Worm (Caenorhabditis elegans) whole organism, young adult: Measurements from ENCODE around the gene msp-152.

Experiments
- B0035.1 ChIP-seq: sonication (generic microtip); optimal IDR thresholded peaks from 2 replicates; lab custom pipeline; 2016; ENCODE audit warnings: missing genetic modification characterization, mild to moderate bottlenecking, missing compliant biosample characterization, missing genotype, missing genetic modification reagents
- C17E4.6 ChIP-seq: fragments of 200-800 bp; sonication (Bioruptor generic); IDR thresholded peaks from 2 replicates; pipeline ENCODE4 v1.3.6; 2022; ENCODE audit warnings: missing genetic modification reagents, missing genetic modification characterization, missing compliant biosample characterization
- F10E7.11 ChIP-seq: sonication (generic microtip); optimal IDR thresholded peaks from 2 replicates; lab custom pipeline; 2017; ENCODE audit warnings: mild to moderate bottlenecking, missing genetic modification characterization, moderate library complexity, missing compliant biosample characterization
- F33H1.4 ChIP-seq: fragments of 200-800 bp; sonication (Bioruptor generic); IDR thresholded peaks from 2 replicates; pipeline ENCODE4 v1.3.6; 2022; ENCODE audit warnings: missing genetic modification reagents, missing genetic modification characterization, missing compliant biosample characterization
- F39B2.1 ChIP-seq: fragments of 200-800 bp; sonication (Bioruptor generic); IDR thresholded peaks from 2 replicates; pipeline ENCODE4 v1.3.6; 2022; ENCODE audit warnings: missing genetic modification reagents, missing genetic modification characterization, missing compliant biosample characterization
- F57C9.4 ChIP-seq: sonication (generic microtip); optimal IDR thresholded peaks from 2 replicates; lab custom pipeline; 2017; ENCODE audit warnings: mild to moderate bottlenecking, missing genetic modification characterization, missing compliant biosample characterization
- K12H6.12 ChIP-seq: fragments of 200-800 bp; sonication (Bioruptor generic); optimal IDR thresholded peaks from 2 replicates; lab custom pipeline; 2018; ENCODE audit warnings: mild to moderate bottlenecking, missing genetic modification characterization, missing compliant biosample characterization
- Y53F4B.3 ChIP-seq: fragments of 200-800 bp; sonication (Bioruptor generic); IDR thresholded peaks from 2 replicates; pipeline ENCODE4 v1.3.6; 2022; ENCODE audit warnings: missing genetic modification reagents, missing genetic modification characterization, missing compliant biosample characterization
- Y79H2A.3 ChIP-seq: fragments of 200-800 bp; sonication (Bioruptor generic); conservative IDR thresholded peaks from 2 replicates; pipeline ENCODE4 v1.3.6; 2022; ENCODE audit warnings: missing genetic modification reagents, missing genetic modification characterization, missing compliant biosample characterization
- Y95B8A.8 ChIP-seq: fragments of 200-800 bp; sonication (Bioruptor generic); IDR thresholded peaks from 2 replicates; pipeline ENCODE4 v1.3.6; 2022; ENCODE audit warnings: missing genetic modification reagents, missing genetic modification characterization, missing compliant biosample characterization
- ZK185.1 ChIP-seq: sonication (generic microtip); optimal IDR thresholded peaks from 2 replicates; lab custom pipeline; 2016; ENCODE audit warnings: mild to moderate bottlenecking, missing genetic modification characterization, missing compliant biosample characterization; ENCODE audit not compliant: poor library complexity, severe bottlenecking
- atf-7 ChIP-seq: sonication (generic microtip); optimal IDR thresholded peaks from 2 replicates; lab custom pipeline; 2017; ENCODE audit warnings: mild to moderate bottlenecking, missing genetic modification characterization, missing compliant biosample characterization
- ceh-27 ChIP-seq: fragments of 200-800 bp; sonication (Bioruptor generic); optimal IDR thresholded peaks from 2 replicates; lab custom pipeline; 2018; ENCODE audit warnings: mild to moderate bottlenecking, missing genetic modification characterization, moderate library complexity, missing compliant biosample characterization
- ceh-91 ChIP-seq: fragments of 200-800 bp; sonication (Bioruptor generic); IDR thresholded peaks from 2 replicates; pipeline ENCODE4 v1.3.6; 2022; ENCODE audit warnings: missing genetic modification reagents, missing genetic modification characterization, missing compliant biosample characterization
- dpff-1 ChIP-seq: sonication (generic microtip); optimal IDR thresholded peaks from 2 replicates; lab custom pipeline; 2017; ENCODE audit warnings: mild to moderate bottlenecking, missing genetic modification characterization, missing compliant biosample characterization
- dpl-1 ChIP-seq: fragments of 150-350 bp; optimal IDR thresholded peaks from 2 replicates; lab custom pipeline; 2014; ENCODE audit warnings: missing biosample characterization, missing genetic modification reagents, missing genetic modification characterization
- ets-4 ChIP-seq: fragments of 200-800 bp; sonication (Bioruptor generic); optimal IDR thresholded peaks from 2 replicates; lab custom pipeline; 2018; ENCODE audit warnings: mild to moderate bottlenecking, missing genetic modification characterization, missing compliant biosample characterization
- fkh-3 ChIP-seq: sonication (generic microtip); optimal IDR thresholded peaks from 2 replicates; lab custom pipeline; 2016; ENCODE audit warnings: mild to moderate bottlenecking, missing genetic modification characterization, missing compliant biosample characterization
- hrde-1 ChIP-seq: sonication (generic microtip); optimal IDR thresholded peaks from 2 replicates; lab custom pipeline; 2016; ENCODE audit warnings: missing genetic modification characterization, mild to moderate bottlenecking, missing compliant biosample characterization, moderate library complexity, missing genotype, missing genetic modification reagents, borderline replicate concordance
- hsf-1 ChIP-seq: fragments of 200-800 bp; sonication (Bioruptor generic); IDR thresholded peaks from 2 replicates; pipeline ENCODE4 v1.3.6; 2022; ENCODE audit warnings: missing genetic modification reagents, missing genetic modification characterization, missing compliant biosample characterization
- let-607 ChIP-seq, 2 experiments: fragments of 200-800 bp in 1 of 2; sonication (Bioruptor generic) in 1 of 2; sonication (generic microtip) in 1 of 2; optimal IDR thresholded peaks; 2 replicates each; lab custom pipeline; 2016 to 2018; ENCODE audit warnings: mild to moderate bottlenecking in 2 of 2, missing compliant biosample characterization in 2 of 2, missing genetic modification characterization in 2 of 2, moderate library complexity in 2 of 2, missing genotype in 1 of 2
- lin-35 ChIP-seq, 3 experiments: fragments of 150-350 bp in 2 of 3; sonication (generic microtip) in 1 of 3; optimal IDR thresholded peaks; 2 replicates each; lab custom pipeline; 2014 to 2018; ENCODE audit warnings: missing biosample characterization in 3 of 3, missing genetic modification characterization in 3 of 3, missing genetic modification reagents in 3 of 3
- lsy-27 ChIP-seq: sonication (generic microtip); optimal IDR thresholded peaks from 2 replicates; lab custom pipeline; 2017; ENCODE audit warnings: missing genetic modification characterization, mild to moderate bottlenecking, missing compliant biosample characterization, antibody characterized with exemption, missing genotype, borderline replicate concordance; ENCODE audit not compliant: insufficient read depth
- madf-8 ChIP-seq: fragments of 200-800 bp; sonication (Bioruptor generic); conservative IDR thresholded peaks from 2 replicates; pipeline ENCODE4 v1.3.6; 2022; ENCODE audit warnings: missing genetic modification reagents, missing genetic modification characterization, missing compliant biosample characterization
- mcd-1 ChIP-seq: fragments of 200-800 bp; sonication (Bioruptor generic); IDR thresholded peaks from 2 replicates; pipeline ENCODE4 v1.3.6; 2022; ENCODE audit warnings: missing genetic modification reagents, missing genetic modification characterization, missing compliant biosample characterization
- mes-4 ChIP-seq: sonication (generic microtip); optimal IDR thresholded peaks from 2 replicates; lab custom pipeline; 2016; ENCODE audit warnings: missing genotype, missing genetic modification characterization, missing compliant biosample characterization
- nhr-120 ChIP-seq: fragments of 200-800 bp; sonication (Bioruptor generic); IDR thresholded peaks from 2 replicates; pipeline ENCODE4 v1.3.6; 2022; ENCODE audit warnings: missing genetic modification characterization, missing compliant biosample characterization
- nhr-179 ChIP-seq: sonication (generic microtip); optimal IDR thresholded peaks from 2 replicates; lab custom pipeline; 2016; ENCODE audit warnings: mild to moderate bottlenecking, missing genetic modification characterization, missing compliant biosample characterization
- pha-4 ChIP-seq: fragments of 150-350 bp; sonication (generic microtip); optimal IDR thresholded peaks from 2 replicates; lab custom pipeline; 2014; ENCODE audit warnings: missing biosample characterization, missing genetic modification reagents, missing genetic modification characterization
- rcor-1 ChIP-seq: fragments of 200-800 bp; sonication (Bioruptor generic); IDR thresholded peaks from 2 replicates; pipeline ENCODE4 v1.3.6; 2022; ENCODE audit warnings: missing genetic modification reagents, missing genetic modification characterization, missing compliant biosample characterization
- rpc-1 ChIP-seq, 2 experiments: fragments of 150-350 bp in 1 of 2; sonication (generic microtip) in 1 of 2; optimal IDR thresholded peaks; 2 replicates each; lab custom pipeline; 2014 to 2018; ENCODE audit warnings: missing biosample characterization in 1 of 2, missing genetic modification characterization in 1 of 2, missing genetic modification reagents in 1 of 2, missing genotype in 1 of 2
- sea-2 ChIP-seq: fragments of 200-800 bp; sonication (Bioruptor generic); IDR thresholded peaks from 2 replicates; pipeline ENCODE4 v1.3.6; 2022; ENCODE audit warnings: missing genetic modification characterization, missing compliant biosample characterization
- snpc-1.1 ChIP-seq: sonication (generic microtip); optimal IDR thresholded peaks from 2 replicates; lab custom pipeline; 2017; ENCODE audit warnings: missing genetic modification characterization, mild to moderate bottlenecking, missing compliant biosample characterization, antibody characterized with exemption, moderate library complexity, missing genotype, missing genetic modification reagents; ENCODE audit not compliant: insufficient read depth
- snpc-1.3 ChIP-seq: sonication (generic microtip); optimal IDR thresholded peaks from 2 replicates; lab custom pipeline; 2017; ENCODE audit warnings: missing genetic modification characterization, mild to moderate bottlenecking, missing compliant biosample characterization, antibody characterized with exemption, moderate library complexity, missing genotype, missing genetic modification reagents; ENCODE audit not compliant: insufficient read depth
- unc-130 ChIP-seq: sonication (generic microtip); optimal IDR thresholded peaks from 2 replicates; lab custom pipeline; 2016; ENCODE audit warnings: missing genetic modification reagents, missing genetic modification characterization, missing compliant biosample characterization
- ztf-18 ChIP-seq: sonication (generic microtip); optimal IDR thresholded peaks from 2 replicates; lab custom pipeline; 2016; ENCODE audit warnings: missing genotype, mild to moderate bottlenecking, missing genetic modification characterization, missing compliant biosample characterization
- ztf-3 ChIP-seq: fragments of 200-800 bp; sonication (Bioruptor generic); optimal IDR thresholded peaks from 2 replicates; lab custom pipeline; 2018; ENCODE audit warnings: mild to moderate bottlenecking, missing genetic modification characterization, missing compliant biosample characterization

msp-152 gene

ce11 chrII:4934954-4935353, 2.1 kb downstream of the msp-152 start, which contains the start of gene gst-30:
gst-30 (minus strand) TSS chrII:4935054.
- no peak for TF ChIP-seq K12H6.12
- no peak for TF ChIP-seq dpff-1 (tag; lab: Kevin White, UChicago)
- no peak for TF ChIP-seq let-607 (tag; optimal IDR thresholded peaks at IDR 0.05; lab: Kevin White, UChicago)
- no peak for TF ChIP-seq F33H1.4 (GFP tag; lab: Robert Waterston, UW)
- TF ChIP-seq dpl-1 (GFP tag; lab: Kevin White, UChicago): no peak
- no peak for TF ChIP-seq hsf-1
- no peak for TF ChIP-seq sea-2 (GFP tag; lab: Robert Waterston, UW)
- no peak for TF ChIP-seq ceh-91 (GFP tag; lab: Robert Waterston, UW)
- no peak for TF ChIP-seq ztf-18
- no peak for TF ChIP-seq snpc-1.1 (tag; lab: Kevin White, UChicago)
- no peak for TF ChIP-seq atf-7 (tag; lab: Kevin White, UChicago)
- TF ChIP-seq fkh-3 (tag; lab: Kevin White, UChicago): no peak
- TF ChIP-seq lin-35 (GFP tag; optimal IDR thresholded peaks at IDR 0.05; lab: Kevin White, UChicago): no peak
- no peak for TF ChIP-seq madf-8 (GFP tag; lab: Robert Waterston, UW)
- TF ChIP-seq F57C9.4 (tag; lab: Kevin White, UChicago): no peak

- TF ChIP-seq mcd-1 (0 out of 2 replicates have a peak, but pooled peaks have one; percentile 18), Y95B8A.8 (no peak)
Observed at ce11 chrII:4935518-4935917, 2.7 kb downstream of the msp-152 start, which contains the start of gene ZK546.5. ZK546.5 (plus strand) TSS chrII:4935818.

- no peak for TF ChIP-seq ZK185.1 (tag; lab: Kevin White, UChicago)
- TF ChIP-seq hrde-1 (tag; lab: Kevin White, UChicago): no peak
- no peak for TF ChIP-seq nhr-179 (tag; lab: Kevin White, UChicago)
- TF ChIP-seq ceh-27 (GFP tag; lab: Kevin White, UChicago): no peak
- TF ChIP-seq snpc-1.1 (tag; lab: Kevin White, UChicago): no peak
- TF ChIP-seq rpc-1 (optimal IDR thresholded peaks at IDR 0.05; lab: Kevin White, UChicago): no peak
- no peak for TF ChIP-seq rpc-1 (tag; optimal IDR thresholded peaks at IDR 0.05; lab: Kevin White, UChicago)
- TF ChIP-seq C17E4.6 (GFP tag; lab: Robert Waterston, UW): no peak
Observed at ce11 chrII:4937743-4938142, 4.9 kb downstream of the msp-152 start, which contains the start of gene ZK546.4. ZK546.4 (plus strand) TSS chrII:4938043.

ce11 chrII:4941050-4941449, 8.2 kb downstream of the msp-152 start, which contains the start of gene cblc-1:
cblc-1 (minus strand) TSS chrII:4941150.
- TF ChIP-seq lsy-27 (tag; lab: Kevin White, UChicago): no peak
- no peak for TF ChIP-seq unc-130 (GFP tag; lab: Kevin White, UChicago)
- TF ChIP-seq Y79H2A.3 (GFP tag; lab: Robert Waterston, UW): no peak
- no peak for TF ChIP-seq ztf-3
- TF ChIP-seq nhr-120 (GFP tag; lab: Robert Waterston, UW): no peak
- TF ChIP-seq ets-4 (GFP tag; lab: Kevin White, UChicago): no peak
- no peak for TF ChIP-seq F10E7.11 (tag; lab: Kevin White, UChicago)
- TF ChIP-seq ZK185.1 (tag; lab: Kevin White, UChicago): no peak
- no peak for TF ChIP-seq F39B2.1
- TF ChIP-seq pha-4 (tag; lab: Kevin White, UChicago): no peak
- TF ChIP-seq snpc-1.3 (tag; lab: Kevin White, UChicago): no peak
- no peak for TF ChIP-seq Y95B8A.8
- no peak for TF ChIP-seq mes-4 (tag; lab: Kevin White, UChicago)
- no peak for TF ChIP-seq Y53F4B.3
- TF ChIP-seq rcor-1 (GFP tag; lab: Robert Waterston, UW): no peak
- no peak for TF ChIP-seq B0035.1 (tag; lab: Kevin White, UChicago)
